Worm (Caenorhabditis elegans): Measurements from ENCODE around the gene lips-10.

DNA sequence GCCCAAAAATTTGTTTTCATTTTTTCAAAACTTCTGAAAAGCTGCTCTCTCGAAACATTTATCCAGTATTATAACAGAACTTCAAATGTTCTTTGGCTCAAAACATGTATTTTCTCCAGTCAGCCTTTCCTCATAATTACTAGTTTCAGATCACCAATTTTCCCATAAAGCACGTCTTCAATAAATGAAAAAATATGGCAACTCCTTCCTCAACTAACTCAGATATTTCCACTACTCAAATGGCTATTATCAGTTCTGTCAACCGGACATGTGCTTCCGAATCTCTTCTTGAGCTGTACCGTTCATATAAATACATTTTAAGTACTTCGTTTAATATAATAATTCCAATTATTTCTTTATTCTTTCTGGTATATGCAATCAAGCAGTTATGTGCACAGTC, 31.5 kb upstream of the lips-10 start, which contains the start of gene sra-13:
- no peak for TF ChIP-seq unc-62 (GFP tag; optimal IDR thresholded peaks at IDR 0.05)
- no peak for TF ChIP-seq pha-4 (tag; optimal IDR thresholded peaks at IDR 0.05)
- no peak for TF ChIP-seq daf-12 (tag; optimal IDR thresholded peaks at IDR 0.05)
- TF ChIP-seq snpc-4 (tag; optimal IDR thresholded peaks at IDR 0.05) = no peak
- no peak for TF ChIP-seq unc-39 (tag; optimal IDR thresholded peaks at IDR 0.05)

All from whole organism, L3 larva.